Fruit fly (Drosophila melanogaster) whole organism, embryonic: Measurements from ENCODE around the gene dah.
A peak's percentile ranks its signal among the peaks of the same experiment; 100 is the strongest.

Source experiments
- Adf1 ChIP-seq: fragments of 200-800 bp; sonication (Bioruptor generic); IDR thresholded peaks from 2 replicates; pipeline ENCODE4 v1.3.6; 2022; ENCODE audit warnings: missing biosample characterization, missing genetic modification characterization
- Asciz ChIP-seq: fragments of 200-800 bp; sonication (Bioruptor generic); optimal IDR thresholded peaks from 2 replicates; lab custom pipeline; 2017; ENCODE audit warnings: missing biosample characterization, mild to moderate bottlenecking, missing genetic modification characterization, missing genetic modification reagents
- CG10267 ChIP-seq: fragments of 200-800 bp; sonication (Bioruptor generic); optimal IDR thresholded peaks from 2 replicates; lab custom pipeline; 2018; ENCODE audit warnings: missing biosample characterization, mild to moderate bottlenecking, missing genetic modification characterization, moderate library complexity
- CG10274 ChIP-seq: fragments of 200-800 bp; sonication (Bioruptor generic); optimal IDR thresholded peaks from 3 replicates; lab custom pipeline; 2017; ENCODE audit warnings: missing biosample characterization, mild to moderate bottlenecking, missing genetic modification characterization
- CG10543 ChIP-seq: fragments of 200-800 bp; sonication (Bioruptor generic); optimal IDR thresholded peaks from 3 replicates; lab custom pipeline; 2017; ENCODE audit warnings: missing biosample characterization, mild to moderate bottlenecking, missing genetic modification characterization, moderate library complexity
- CG11695 ChIP-seq: fragments of 200-800 bp; sonication (Bioruptor generic); IDR thresholded peaks from 3 replicates; pipeline ENCODE4 v1.3.6; 2022; ENCODE audit warnings: missing biosample characterization, missing genetic modification characterization
- CG11696 ChIP-seq: fragments of 200-800 bp; sonication (Bioruptor generic); IDR thresholded peaks from 2 replicates; pipeline ENCODE4 v1.3.6; 2022; ENCODE audit warnings: missing biosample characterization, missing genetic modification characterization
- CG14050 ChIP-seq: fragments of 200-800 bp; sonication (Bioruptor generic); IDR thresholded peaks from 3 replicates; pipeline ENCODE4 v1.3.6; 2022; ENCODE audit warnings: missing biosample characterization, missing genetic modification characterization
- CG15269 ChIP-seq: fragments of 200-800 bp; sonication (Bioruptor generic); optimal IDR thresholded peaks from 2 replicates; lab custom pipeline; 2018; ENCODE audit warnings: missing biosample characterization, mild to moderate bottlenecking, missing genetic modification characterization, moderate library complexity
- CG17361 ChIP-seq: fragments of 200-800 bp; sonication (Bioruptor generic); IDR thresholded peaks from 3 replicates; pipeline ENCODE4 v1.3.6; 2022; ENCODE audit warnings: missing biosample characterization, missing genetic modification characterization
- CG1792 ChIP-seq: fragments of 200-800 bp; sonication (Bioruptor generic); optimal IDR thresholded peaks from 2 replicates; lab custom pipeline; 2016; ENCODE audit warnings: missing biosample characterization, missing genetic modification characterization
- CG2712 ChIP-seq: fragments of 200-800 bp; optimal IDR thresholded peaks from 3 replicates; lab custom pipeline; 2019; ENCODE audit warnings: missing biosample characterization, mild to moderate bottlenecking, missing genetic modification characterization, moderate library complexity
- CG2875 ChIP-seq: fragments of 200-800 bp; sonication (Bioruptor generic); optimal IDR thresholded peaks from 2 replicates; lab custom pipeline; 2017; ENCODE audit warnings: missing biosample characterization, mild to moderate bottlenecking, missing genetic modification characterization, missing genetic modification reagents
- CG2889 ChIP-seq: fragments of 200-800 bp; sonication (Bioruptor generic); IDR thresholded peaks from 3 replicates; pipeline ENCODE4 v1.3.6; 2022; ENCODE audit warnings: missing biosample characterization, missing genetic modification characterization
- CG31224 ChIP-seq: fragments of 200-800 bp; sonication (Bioruptor generic); IDR thresholded peaks from 2 replicates; pipeline ENCODE4 v1.3.6; 2022; ENCODE audit warnings: missing biosample characterization, missing genetic modification characterization
- CG6254 ChIP-seq: fragments of 200-800 bp; sonication (Bioruptor generic); optimal IDR thresholded peaks from 3 replicates; lab custom pipeline; 2017; ENCODE audit warnings: mild to moderate bottlenecking, missing biosample characterization, missing genetic modification reagents, missing genetic modification characterization
- CG6272 ChIP-seq: fragments of 200-800 bp; sonication (Bioruptor generic); IDR thresholded peaks from 2 replicates; pipeline ENCODE4 v1.3.6; 2022; ENCODE audit warnings: missing biosample characterization, missing genetic modification characterization
- CG8290 ChIP-seq, 3 experiments: fragments of 200-800 bp; sonication (Bioruptor generic); optimal IDR thresholded peaks; 2 replicates each; lab custom pipeline; 2016 to 2019; ENCODE audit warnings: missing biosample characterization in 3 of 3, missing genetic modification characterization in 3 of 3, mild to moderate bottlenecking in 2 of 3, moderate library complexity in 1 of 3
- CG9797 ChIP-seq: fragments of 200-800 bp; sonication (Bioruptor generic); optimal IDR thresholded peaks from 3 replicates; lab custom pipeline; 2018; ENCODE audit warnings: missing biosample characterization, mild to moderate bottlenecking, missing genetic modification characterization
- D19B ChIP-seq: fragments of 200-800 bp; sonication (Bioruptor generic); optimal IDR thresholded peaks from 2 replicates; lab custom pipeline; 2017; ENCODE audit warnings: missing biosample characterization, mild to moderate bottlenecking, missing genetic modification characterization
- Dll ChIP-seq: fragments of 200-800 bp; sonication (Bioruptor generic); IDR thresholded peaks from 4 replicates; pipeline ENCODE4 v1.3.6; 2022; ENCODE audit warnings: missing biosample characterization, missing genetic modification characterization; ENCODE audit not compliant: partially characterized antibody
- Ets65A ChIP-seq: fragments of 200-800 bp; sonication (Bioruptor generic); peaks from one replicate; lab custom pipeline; 2016; ENCODE audit warnings: missing biosample characterization, missing genetic modification characterization
- Fer2 ChIP-seq: fragments of 200-800 bp; sonication (Bioruptor generic); optimal IDR thresholded peaks from 2 replicates; lab custom pipeline; 2018; ENCODE audit warnings: missing biosample characterization, mild to moderate bottlenecking, missing genetic modification characterization, moderate library complexity
- HLH4C ChIP-seq: fragments of 200-800 bp; sonication (Bioruptor generic); IDR thresholded peaks from 3 replicates; pipeline ENCODE4 v1.3.6; 2022; ENCODE audit warnings: missing biosample characterization, missing genetic modification characterization; ENCODE audit not compliant: partially characterized antibody
- Hr51 ChIP-seq, 2 experiments: fragments of 200-800 bp; sonication (Bioruptor generic); optimal IDR thresholded peaks; 2 replicates in 1 of 2; 3 replicates in 1 of 2; lab custom pipeline; 2016 to 2018; ENCODE audit warnings: missing biosample characterization in 2 of 2, missing genetic modification characterization in 2 of 2, mild to moderate bottlenecking in 1 of 2, moderate library complexity in 1 of 2
- MBD-R2 ChIP-seq: fragments of 200-800 bp; sonication (Bioruptor generic); IDR thresholded peaks from 2 replicates; pipeline ENCODE4 v1.3.6; 2022; ENCODE audit warnings: missing biosample characterization, missing genetic modification characterization
- Max ChIP-seq: fragments of 200-800 bp; sonication (Bioruptor generic); optimal IDR thresholded peaks from 2 replicates; lab custom pipeline; 2016; ENCODE audit warnings: missing biosample characterization, mild to moderate bottlenecking, missing genetic modification characterization
- Mrtf ChIP-seq: fragments of 200-800 bp; sonication (Bioruptor generic); IDR thresholded peaks from 3 replicates; pipeline ENCODE4 v1.3.6; 2022; ENCODE audit warnings: missing biosample characterization, missing genetic modification characterization
- Scr ChIP-seq: fragments of 200-800 bp; sonication (Bioruptor generic); IDR thresholded peaks from 2 replicates; pipeline ENCODE4 v1.3.6; 2022; ENCODE audit warnings: missing biosample characterization, missing genetic modification characterization; ENCODE audit not compliant: partially characterized antibody
- Tbp ChIP-seq: fragments of >200 bp; optimal IDR thresholded peaks from 2 replicates; lab custom pipeline; 2018; ENCODE audit warnings: missing biosample characterization, missing genetic modification characterization
- chinmo ChIP-seq: fragments of 200-800 bp; sonication (Bioruptor generic); IDR thresholded peaks from 4 replicates; pipeline ENCODE4 v1.3.6; 2022; ENCODE audit warnings: missing biosample characterization, missing genetic modification characterization; ENCODE audit not compliant: partially characterized antibody
- corto ChIP-seq: fragments of 200-800 bp; sonication (Bioruptor generic); optimal IDR thresholded peaks from 2 replicates; lab custom pipeline; 2016; ENCODE audit warnings: missing biosample characterization, mild to moderate bottlenecking, missing genetic modification characterization, moderate library complexity
- ewg ChIP-seq: fragments of 200-800 bp; sonication (Bioruptor generic); optimal IDR thresholded peaks from 3 replicates; lab custom pipeline; 2017; ENCODE audit warnings: mild to moderate bottlenecking, missing biosample characterization, missing genetic modification reagents, missing genetic modification characterization
- gce ChIP-seq: fragments of 200-800 bp; sonication (Bioruptor generic); IDR thresholded peaks from 3 replicates; pipeline ENCODE4 v1.3.6; 2022; ENCODE audit warnings: missing biosample characterization, missing genetic modification characterization
- gfzf ChIP-seq: fragments of 200-800 bp; sonication (Bioruptor generic); optimal IDR thresholded peaks from 2 replicates; lab custom pipeline; 2016; ENCODE audit warnings: missing biosample characterization, mild to moderate bottlenecking, missing genetic modification characterization, moderate library complexity
- h ChIP-seq: fragments of >200 bp; optimal IDR thresholded peaks from 2 replicates; lab custom pipeline; 2017
- insv ChIP-seq, 2 experiments: fragments of 200-800 bp; sonication (Bioruptor generic); optimal IDR thresholded peaks; 3 replicates each; lab custom pipeline; 2016 to 2018; ENCODE audit warnings: missing biosample characterization in 2 of 2, missing genetic modification characterization in 2 of 2
- jumu ChIP-seq: fragments of 200-800 bp; sonication (Bioruptor generic); optimal IDR thresholded peaks from 3 replicates; lab custom pipeline; 2016; ENCODE audit warnings: missing biosample characterization, missing genetic modification characterization
- knrl ChIP-seq: fragments of 200-800 bp; sonication (Bioruptor generic); IDR thresholded peaks from 3 replicates; pipeline ENCODE4 v1.3.6; 2022; ENCODE audit warnings: missing biosample characterization, missing genetic modification characterization; ENCODE audit not compliant: partially characterized antibody
- lab ChIP-seq: fragments of 200-800 bp; sonication (Bioruptor generic); optimal IDR thresholded peaks from 3 replicates; lab custom pipeline; 2017; ENCODE audit warnings: missing biosample characterization, missing genetic modification characterization, mild to moderate bottlenecking, moderate library complexity, missing genetic modification reagents
- maf-S ChIP-seq: fragments of 200-800 bp; sonication (Bioruptor generic); optimal IDR thresholded peaks from 2 replicates; lab custom pipeline; 2016; ENCODE audit warnings: missing biosample characterization, missing genetic modification characterization
- nmo ChIP-seq: fragments of 200-800 bp; sonication (Bioruptor generic); optimal IDR thresholded peaks from 2 replicates; lab custom pipeline; 2018; ENCODE audit warnings: missing biosample characterization, mild to moderate bottlenecking, missing genetic modification characterization, moderate library complexity
- onecut ChIP-seq: fragments of 200-800 bp; sonication (Bioruptor generic); IDR thresholded peaks from 2 replicates; pipeline ENCODE4 v1.3.6; 2022; ENCODE audit warnings: missing biosample characterization, missing genetic modification characterization
- repo ChIP-seq: fragments of 200-800 bp; sonication (Bioruptor generic); optimal IDR thresholded peaks from 2 replicates; lab custom pipeline; 2016; ENCODE audit warnings: missing biosample characterization, missing genetic modification characterization
- scrt ChIP-seq: fragments of 200-800 bp; sonication (Bioruptor generic); optimal IDR thresholded peaks from 2 replicates; lab custom pipeline; 2018; ENCODE audit warnings: missing biosample characterization, mild to moderate bottlenecking, missing genetic modification characterization, moderate library complexity
- slp2 ChIP-seq: fragments of 200-800 bp; sonication (Bioruptor generic); optimal IDR thresholded peaks from 2 replicates; lab custom pipeline; 2016; ENCODE audit warnings: missing biosample characterization, missing genetic modification characterization
- ssp ChIP-seq: fragments of 200-800 bp; sonication (Bioruptor generic); IDR thresholded peaks from 2 replicates; pipeline ENCODE4 v1.3.6; 2022; ENCODE audit warnings: missing biosample characterization, missing genetic modification characterization
- sug ChIP-seq: fragments of 200-800 bp; optimal IDR thresholded peaks from 2 replicates; lab custom pipeline; 2019; ENCODE audit warnings: missing biosample characterization, mild to moderate bottlenecking, missing genetic modification characterization, moderate library complexity
- vnd ChIP-seq: fragments of 200-800 bp; sonication (Bioruptor generic); IDR thresholded peaks from 3 replicates; pipeline ENCODE4 v1.3.6; 2022; ENCODE audit warnings: missing biosample characterization, missing genetic modification characterization; ENCODE audit not compliant: partially characterized antibody
- zen ChIP-seq: fragments of 200-800 bp; sonication (Bioruptor generic); optimal IDR thresholded peaks from 3 replicates; lab custom pipeline; 2018; ENCODE audit warnings: missing biosample characterization, mild to moderate bottlenecking, missing genetic modification characterization, moderate library complexity

The dah gene

dm6 chrX:15319290-15319689, 8.9 kb upstream of the dah start, which contains the start of gene Top1 (continued):
- TF ChIP-seq CG9797 (GFP tag; lab: Kevin White, UChicago) (peak; percentile 75), CG6254 (GFP tag; lab: Kevin White, UChicago) (no peak), nmo (GFP tag; lab: Kevin White, UChicago) (peak; percentile 43), scrt (no peak), Dll (GFP tag; lab: Robert Waterston, UW) (peak; percentile 90), corto (no peak), repo (no peak), CG10543 (GFP tag; lab: Kevin White, UChicago) (peak; percentile 52), onecut (GFP tag; lab: Robert Waterston, UW) (peak; percentile 41; the same call in 1 of the 2 replicates), Mrtf (no peak), CG11696 (no peak), CG10274 (GFP tag; lab: Kevin White, UChicago) (no peak), CG1792 (no peak), sug (tag; lab: Kevin White, UChicago) (peak; percentile 40), CG2712 (tag; lab: Kevin White, UChicago) (peak; percentile 37), Asciz (no peak), CG8290 (GFP tag; optimal IDR thresholded peaks at IDR 0.05; lab: Kevin White, UChicago) (peak; percentile 22), CG8290 (tag; optimal IDR thresholded peaks at IDR 0.05; lab: Kevin White, UChicago) (peak in 1 of 2 experiments; percentile 84), HLH4C (peak; percentile 94), CG17361 (0 out of 3 replicates have a peak, but pooled peaks have one; percentile 15), CG31224 (GFP tag; lab: Robert Waterston, UW) (no peak), CG15269 (tag; lab: Kevin White, UChicago) (no peak), MBD-R2 (GFP tag; lab: Robert Waterston, UW) (peak; percentile 71), Tbp (GFP tag; lab: Kevin White, UChicago) (no peak), vnd (peak; percentile 94), Fer2 (tag; lab: Kevin White, UChicago) (no peak), Scr (GFP tag; lab: Robert Waterston, UW) (peak; percentile 92), CG2889 (no peak), gfzf (peak; percentile 66), Hr51 (GFP tag; optimal IDR thresholded peaks at IDR 0.05; lab: Kevin White, UChicago) (no peak), CG11695 (GFP tag; lab: Robert Waterston, UW) (no peak), gce (GFP tag; lab: Robert Waterston, UW) (peak; percentile 63; the same call in 1 of the 3 replicates), CG6272 (peak; percentile 55), zen (tag; lab: Kevin White, UChicago) (no peak), Max (GFP tag; lab: Kevin White, UChicago) (no peak), CG10267 (peak; percentile 25), Ets65A (peak; percentile 94), slp2 (GFP tag; lab: Kevin White, UChicago) (peak; percentile 11), D19B (GFP tag; lab: Kevin White, UChicago) (no peak), ssp (GFP tag; lab: Robert Waterston, UW) (peak; percentile 44; the same call in 1 of the 2 replicates), knrl (GFP tag; lab: Robert Waterston, UW) (peak; percentile 94), Adf1 (GFP tag; lab: Robert Waterston, UW) (peak; percentile 31), lab (GFP tag; lab: Kevin White, UChicago) (peak; percentile 64), h (no peak), maf-S (GFP tag; lab: Kevin White, UChicago) (peak; percentile 21), jumu (GFP tag; lab: Kevin White, UChicago) (peak; percentile 19), insv (GFP tag; optimal IDR thresholded peaks at IDR 0.05; lab: Kevin White, UChicago) (no peak), CG2875 (GFP tag; lab: Kevin White, UChicago) (no peak), ewg (no peak), chinmo (GFP tag; lab: Robert Waterston, UW) (peak; percentile 96), CG14050 (GFP tag; lab: Robert Waterston, UW) (no peak)
